Fruit fly (Drosophila melanogaster) whole organism, embryonic: ENCODE data around the gene CG32650.
A peak's percentile ranks its signal among the peaks of the same experiment; 100 is the strongest.

ENCODE experiments used
- Ada2b ChIP-seq: fragments of 200-800 bp; sonication (Bioruptor generic); IDR thresholded peaks from 2 replicates; pipeline ENCODE4 v1.3.6; 2022; ENCODE audit warnings: missing biosample characterization, missing genetic modification characterization
- Aef1 ChIP-seq: fragments of 200-800 bp; sonication (Bioruptor generic); IDR thresholded peaks from 3 replicates; pipeline ENCODE4 v1.3.6; 2022; ENCODE audit warnings: missing biosample characterization, missing genetic modification characterization
- Atf6 ChIP-seq: fragments of 200-800 bp; sonication (Bioruptor generic); IDR thresholded peaks from 2 replicates; pipeline ENCODE4 v1.3.6; 2022; ENCODE audit warnings: missing biosample characterization, missing genetic modification characterization
- Blimp-1 ChIP-seq: fragments of 200-800 bp; sonication (Bioruptor generic); optimal IDR thresholded peaks from 3 replicates; lab custom pipeline; 2018; ENCODE audit warnings: missing biosample characterization, missing genetic modification characterization, mild to moderate bottlenecking, moderate library complexity, missing genetic modification reagents
- Bteb2 ChIP-seq: fragments of 200-800 bp; sonication (Bioruptor generic); optimal IDR thresholded peaks from 2 replicates; lab custom pipeline; 2016; ENCODE audit warnings: missing biosample characterization, missing genetic modification characterization
- CG10267 ChIP-seq: fragments of 200-800 bp; sonication (Bioruptor generic); optimal IDR thresholded peaks from 2 replicates; lab custom pipeline; 2018; ENCODE audit warnings: missing biosample characterization, mild to moderate bottlenecking, missing genetic modification characterization, moderate library complexity
- CG10321 ChIP-seq: fragments of 200-800 bp; sonication (Bioruptor generic); IDR thresholded peaks from 2 replicates; pipeline ENCODE4 v1.3.6; 2022; ENCODE audit warnings: missing biosample characterization, missing genetic modification characterization
- CG10959 ChIP-seq: fragments of 200-800 bp; sonication (Bioruptor generic); IDR thresholded peaks from 2 replicates; pipeline ENCODE4 v1.3.6; 2022; ENCODE audit warnings: missing biosample characterization, missing genetic modification characterization
- CG11247 ChIP-seq: fragments of 200-800 bp; sonication (Bioruptor generic); IDR thresholded peaks from 2 replicates; pipeline ENCODE4 v1.3.6; 2022; ENCODE audit warnings: missing biosample characterization, missing genetic modification characterization
- CG11504 ChIP-seq: fragments of 200-800 bp; sonication (Bioruptor generic); optimal IDR thresholded peaks from 3 replicates; lab custom pipeline; 2019; ENCODE audit warnings: missing biosample characterization, mild to moderate bottlenecking, missing genetic modification characterization, moderate library complexity
- CG12236 ChIP-seq: fragments of 200-800 bp; sonication (Bioruptor generic); optimal IDR thresholded peaks from 2 replicates; lab custom pipeline; 2016; ENCODE audit warnings: missing biosample characterization, missing genetic modification characterization
- CG12659 ChIP-seq: fragments of 200-800 bp; sonication (Bioruptor generic); optimal IDR thresholded peaks from 3 replicates; lab custom pipeline; 2017; ENCODE audit warnings: mild to moderate bottlenecking, missing biosample characterization, missing genetic modification reagents, missing genetic modification characterization
- CG14014 ChIP-seq: fragments of 200-800 bp; sonication (Bioruptor generic); IDR thresholded peaks from 2 replicates; pipeline ENCODE4 v1.3.6; 2022; ENCODE audit warnings: missing biosample characterization, missing genetic modification characterization
- CG14710 ChIP-seq: fragments of 200-800 bp; sonication (Bioruptor generic); optimal IDR thresholded peaks from 3 replicates; lab custom pipeline; 2019; ENCODE audit warnings: missing biosample characterization, mild to moderate bottlenecking, missing genetic modification characterization, moderate library complexity
- CG32772 ChIP-seq: fragments of 200-800 bp; sonication (Bioruptor generic); IDR thresholded peaks from 2 replicates; pipeline ENCODE4 v1.3.6; 2022; ENCODE audit warnings: missing biosample characterization, missing genetic modification characterization
- CG33557 ChIP-seq: fragments of 200-800 bp; sonication (Bioruptor generic); optimal IDR thresholded peaks from 2 replicates; lab custom pipeline; 2019; ENCODE audit warnings: missing biosample characterization, mild to moderate bottlenecking, missing genetic modification characterization, moderate library complexity
- CG7786 ChIP-seq: fragments of 200-800 bp; sonication (Bioruptor generic); optimal IDR thresholded peaks from 2 replicates; lab custom pipeline; 2016; ENCODE audit warnings: missing biosample characterization, missing genetic modification characterization
- CG8290 ChIP-seq, 3 experiments: fragments of 200-800 bp; sonication (Bioruptor generic); optimal IDR thresholded peaks; 2 replicates each; lab custom pipeline; 2016 to 2019; ENCODE audit warnings: missing biosample characterization in 3 of 3, missing genetic modification characterization in 3 of 3, mild to moderate bottlenecking in 2 of 3, moderate library complexity in 1 of 3
- CG9727 ChIP-seq: fragments of 200-800 bp; sonication (Bioruptor generic); optimal IDR thresholded peaks from 3 replicates; lab custom pipeline; 2017; ENCODE audit warnings: missing biosample characterization, mild to moderate bottlenecking, missing genetic modification characterization
- CG9932 ChIP-seq: fragments of 200-800 bp; sonication (Bioruptor generic); IDR thresholded peaks from 2 replicates; pipeline ENCODE4 v1.3.6; 2022; ENCODE audit warnings: missing biosample characterization, missing genetic modification characterization
- CoRest ChIP-seq: fragments of 200-800 bp; sonication (Bioruptor generic); optimal IDR thresholded peaks from 3 replicates; lab custom pipeline; 2018; ENCODE audit warnings: missing biosample characterization, mild to moderate bottlenecking, missing genetic modification characterization, moderate library complexity
- Dek ChIP-seq: fragments of 200-800 bp; sonication (Bioruptor generic); optimal IDR thresholded peaks from 3 replicates; lab custom pipeline; 2019; ENCODE audit warnings: missing biosample characterization, mild to moderate bottlenecking, missing genetic modification characterization, moderate library complexity
- Ets65A ChIP-seq: fragments of 200-800 bp; sonication (Bioruptor generic); peaks from one replicate; lab custom pipeline; 2016; ENCODE audit warnings: missing biosample characterization, missing genetic modification characterization
- Fer1 ChIP-seq: fragments of 200-800 bp; sonication (Bioruptor generic); optimal IDR thresholded peaks from 2 replicates; lab custom pipeline; 2017; ENCODE audit warnings: missing biosample characterization, mild to moderate bottlenecking, missing genetic modification characterization
- Med ChIP-seq: fragments of 200-800 bp; sonication (Bioruptor generic); peaks from one replicate; lab custom pipeline; 2016; ENCODE audit warnings: missing biosample characterization, missing genetic modification characterization, mild to moderate bottlenecking, inconsistent platforms, moderate library complexity
- Meics ChIP-seq: fragments of 200-800 bp; sonication (Bioruptor generic); optimal IDR thresholded peaks from 2 replicates; lab custom pipeline; 2017; ENCODE audit warnings: missing biosample characterization, mild to moderate bottlenecking, missing genetic modification characterization
- NfI ChIP-seq: fragments of 200-800 bp; sonication (Bioruptor generic); optimal IDR thresholded peaks from 3 replicates; lab custom pipeline; 2018; ENCODE audit warnings: missing biosample characterization, mild to moderate bottlenecking, missing genetic modification characterization, moderate library complexity
- Ptx1 ChIP-seq: fragments of 200-800 bp; sonication (Bioruptor generic); IDR thresholded peaks from 2 replicates; pipeline ENCODE4 v1.3.6; 2022; ENCODE audit warnings: missing biosample characterization, missing genetic modification characterization
- Rfx ChIP-seq: fragments of 200-800 bp; sonication (Bioruptor generic); IDR thresholded peaks from 2 replicates; pipeline ENCODE4 v1.3.6; 2022; ENCODE audit warnings: missing biosample characterization, missing genetic modification characterization
- bab2 ChIP-seq: fragments of 200-800 bp; sonication (Bioruptor generic); optimal IDR thresholded peaks from 2 replicates; lab custom pipeline; 2016; ENCODE audit warnings: missing biosample characterization, missing genetic modification characterization
- bsh ChIP-seq, 2 experiments: fragments of 200-800 bp; sonication (Bioruptor generic); optimal IDR thresholded peaks; 2 replicates each; lab custom pipeline; 2017 to 2018; ENCODE audit warnings: mild to moderate bottlenecking in 2 of 2, missing biosample characterization in 2 of 2, missing genetic modification characterization in 2 of 2, moderate library complexity in 1 of 2
- ci ChIP-seq: fragments of 200-800 bp; sonication (Bioruptor generic); IDR thresholded peaks from 3 replicates; pipeline ENCODE4 v1.3.6; 2022; ENCODE audit warnings: missing biosample characterization, missing genetic modification characterization
- dysf ChIP-seq: fragments of 200-800 bp; sonication (Bioruptor generic); IDR thresholded peaks from 3 replicates; pipeline ENCODE4 v1.3.6; 2022; ENCODE audit warnings: missing biosample characterization, missing genetic modification characterization
- gem ChIP-seq: fragments of 200-800 bp; sonication (Bioruptor generic); optimal IDR thresholded peaks from 2 replicates; lab custom pipeline; 2019; ENCODE audit warnings: missing biosample characterization, mild to moderate bottlenecking, missing genetic modification characterization, moderate library complexity
- gsb ChIP-seq: fragments of 200-800 bp; sonication (Bioruptor generic); IDR thresholded peaks from 2 replicates; pipeline ENCODE4 v1.3.6; 2022; ENCODE audit warnings: missing biosample characterization, missing genetic modification characterization
- lola ChIP-seq, 3 experiments: fragments of >200 bp in 2 of 3; fragments of 200-800 bp in 1 of 3; sonication (Bioruptor generic) in 1 of 3; optimal IDR thresholded peaks; 2 replicates each; lab custom pipeline; 2017 to 2019; ENCODE audit warnings: missing biosample characterization in 3 of 3, missing genetic modification characterization in 3 of 3, mild to moderate bottlenecking in 1 of 3, moderate library complexity in 1 of 3
- p53 ChIP-seq: fragments of 200-800 bp; sonication (Bioruptor generic); optimal IDR thresholded peaks from 2 replicates; lab custom pipeline; 2016; ENCODE audit warnings: missing biosample characterization, missing genetic modification characterization
- pan ChIP-seq, 4 experiments: fragments of >200 bp in 3 of 4; fragments of 200-800 bp in 1 of 4; sonication (Bioruptor generic) in 1 of 4; optimal IDR thresholded peaks in 3 of 4; IDR thresholded peaks in 1 of 4; 2 replicates each; pipeline versions ENCODE4 v1.3.6 to Lab custom; 2017 to 2022; ENCODE audit warnings: missing biosample characterization in 2 of 4, missing genetic modification characterization in 2 of 4, mixed read lengths in 1 of 4
- phol ChIP-seq: fragments of 200-800 bp; sonication (Bioruptor generic); optimal IDR thresholded peaks from 3 replicates; lab custom pipeline; 2018; ENCODE audit warnings: missing biosample characterization, mild to moderate bottlenecking, missing genetic modification characterization, moderate library complexity
- prd ChIP-seq, 3 experiments: fragments of >200 bp in 2 of 3; fragments of 200-800 bp in 1 of 3; sonication (Bioruptor generic) in 1 of 3; optimal IDR thresholded peaks in 2 of 3; IDR thresholded peaks in 1 of 3; 2 replicates in 2 of 3; 3 replicates in 1 of 3; pipeline versions ENCODE4 v1.3.6 to Lab custom; 2017 to 2022; ENCODE audit warnings: missing biosample characterization in 1 of 3, missing genetic modification characterization in 1 of 3
- repo ChIP-seq: fragments of 200-800 bp; sonication (Bioruptor generic); optimal IDR thresholded peaks from 2 replicates; lab custom pipeline; 2016; ENCODE audit warnings: missing biosample characterization, missing genetic modification characterization
- run ChIP-seq: fragments of 200-800 bp; sonication (Bioruptor generic); optimal IDR thresholded peaks from 3 replicates; lab custom pipeline; 2018; ENCODE audit warnings: missing biosample characterization, mild to moderate bottlenecking, missing genetic modification characterization
- schlank ChIP-seq: fragments of 200-800 bp; sonication (Bioruptor generic); optimal IDR thresholded peaks from 2 replicates; lab custom pipeline; 2018; ENCODE audit warnings: missing biosample characterization, mild to moderate bottlenecking, missing genetic modification characterization
- sens ChIP-seq: fragments of 200-800 bp; sonication (Bioruptor generic); peaks from one replicate; lab custom pipeline; 2016; ENCODE audit warnings: missing biosample characterization, missing genetic modification characterization
- slbo ChIP-seq: fragments of 200-800 bp; sonication (Bioruptor generic); IDR thresholded peaks from 2 replicates; pipeline ENCODE4 v1.3.6; 2022; ENCODE audit warnings: missing biosample characterization, missing genetic modification characterization
- so ChIP-seq: fragments of 200-800 bp; sonication (Bioruptor generic); IDR thresholded peaks from 3 replicates; pipeline ENCODE4 v1.3.6; 2022; ENCODE audit warnings: missing biosample characterization, missing genetic modification characterization
- zen ChIP-seq: fragments of 200-800 bp; sonication (Bioruptor generic); optimal IDR thresholded peaks from 3 replicates; lab custom pipeline; 2018; ENCODE audit warnings: missing biosample characterization, mild to moderate bottlenecking, missing genetic modification characterization, moderate library complexity

The CG32650 gene

dm6 chrX:12889075-12889474 lies 9.4 kb downstream of the CG32650 start (continued):
- TF ChIP-seq CG8290 (GFP tag; optimal IDR thresholded peaks at IDR 0.05; lab: Kevin White, UChicago) (no peak), CG8290 (tag; optimal IDR thresholded peaks at IDR 0.05; lab: Kevin White, UChicago) (peak in 1 of 2 experiments; percentile 10), gsb (peak; percentile 16; the same call in 1 of the 2 replicates), CoRest (peak; percentile 7), Fer1 (GFP tag; lab: Kevin White, UChicago) (peak; percentile 25), Atf6 (GFP tag; lab: Robert Waterston, UW) (peak; percentile 25; the same call in 1 of the 2 replicates), CG9727 (GFP tag; lab: Kevin White, UChicago) (peak; percentile 12), NfI (GFP tag; lab: Kevin White, UChicago) (no peak), bsh (GFP tag; optimal IDR thresholded peaks at IDR 0.05; lab: Kevin White, UChicago) (peak in 1 of 2 experiments; percentile 50), bab2 (peak; percentile 9), p53 (GFP tag; lab: Kevin White, UChicago) (peak; percentile 16), so (GFP tag; lab: Robert Waterston, UW) (0 out of 3 replicates have a peak, but pooled peaks have one; percentile 23), Blimp-1 (GFP tag; lab: Kevin White, UChicago) (peak; percentile 45), CG7786 (peak; percentile 13), Meics (GFP tag; lab: Kevin White, UChicago) (peak; percentile 16), CG10321 (GFP tag; lab: Robert Waterston, UW) (no peak), CG33557 (peak; percentile 32), Rfx (GFP tag; lab: Robert Waterston, UW) (peak; percentile 12; the same call in 1 of the 2 replicates), schlank (peak; percentile 33)

dm6 chrX:12887549-12887948 lies 10.9 kb downstream of the CG32650 start:
- TF ChIP-seq Rfx (GFP tag; lab: Robert Waterston, UW): peak; percentile 40; the same call in 1 of the 2 replicates
- TF ChIP-seq CG10267: no peak
- TF ChIP-seq CG9727 (GFP tag; lab: Kevin White, UChicago): peak; percentile 1
- TF ChIP-seq gem (tag; lab: Kevin White, UChicago): peak; percentile 26
- TF ChIP-seq Ada2b (GFP tag; lab: Robert Waterston, UW): 0 out of 2 replicates have a peak, but pooled peaks have one; percentile 36
- 0 out of 2 replicates have a peak, but pooled peaks have one; percentile 6 for TF ChIP-seq CG9932
- TF ChIP-seq CG11247 (GFP tag; lab: Robert Waterston, UW): no peak
- peak; percentile 36; the same call in 1 of the 2 replicates for TF ChIP-seq CG32772
- 0 out of 3 replicates have a peak, but pooled peaks have one; percentile 23 for TF ChIP-seq dysf (GFP tag; lab: Robert Waterston, UW)
- TF ChIP-seq CG12659 (GFP tag; lab: Kevin White, UChicago): no peak
- TF ChIP-seq CG14710: peak; percentile 2
- no peak for TF ChIP-seq repo (GFP tag; lab: Kevin White, UChicago)
- TF ChIP-seq run (tag; lab: Kevin White, UChicago): no peak
- TF ChIP-seq sens (GFP tag; lab: Kevin White, UChicago): peak; percentile 26
- TF ChIP-seq zen (tag; lab: Kevin White, UChicago): peak; percentile 55
- peak; percentile 52 for TF ChIP-seq CG10959 (GFP tag; lab: Robert Waterston, UW)
- TF ChIP-seq ci (GFP tag; lab: Robert Waterston, UW): no peak
- TF ChIP-seq Med (GFP tag; lab: Kevin White, UChicago): peak; percentile 48
- peak; percentile 45 for TF ChIP-seq Ptx1 (GFP tag; lab: Robert Waterston, UW)
- TF ChIP-seq pan (optimal IDR thresholded peaks at IDR 0.05; lab: Kevin White, UChicago): no peak
- TF ChIP-seq pan (GFP tag; optimal IDR thresholded peaks at IDR 0.05 in 1 of 2, IDR thresholded peaks at IDR 0.05 in 1 of 2): peak in 1 of 2 experiments; percentile 41
- TF ChIP-seq bsh (GFP tag; optimal IDR thresholded peaks at IDR 0.05; lab: Kevin White, UChicago): peak in 1 of 2 experiments; percentile 24
- no peak for TF ChIP-seq CG12236 (GFP tag; lab: Kevin White, UChicago)
- peak; percentile 75 for TF ChIP-seq Ets65A
- TF ChIP-seq so (GFP tag; lab: Robert Waterston, UW): no peak
- peak; percentile 28 for TF ChIP-seq phol
- TF ChIP-seq Bteb2: no peak
- peak; percentile 15; the same call in 1 of the 2 replicates for TF ChIP-seq slbo
- TF ChIP-seq CG11504 (tag; lab: Kevin White, UChicago): peak; percentile 19
- TF ChIP-seq CG14014 (GFP tag; lab: Robert Waterston, UW): no peak
- no peak for TF ChIP-seq Dek
- TF ChIP-seq prd (optimal IDR thresholded peaks at IDR 0.05; lab: Kevin White, UChicago): no peak
- peak; percentile 66 for TF ChIP-seq prd (GFP tag; IDR thresholded peaks at IDR 0.05; lab: Robert Waterston, UW)
- TF ChIP-seq Aef1 (GFP tag; lab: Robert Waterston, UW): 0 out of 3 replicates have a peak, but pooled peaks have one; percentile 14
- no peak for TF ChIP-seq lola (GFP tag; optimal IDR thresholded peaks at IDR 0.05; lab: Kevin White, UChicago)
